Fruit fly (Drosophila melanogaster) whole organism, wandering third instar larva: Measurements from ENCODE around the gene CG10405.

Experiments
- CG32264 ChIP-seq: fragments of 200-800 bp; sonication (Bioruptor generic); optimal IDR thresholded peaks from 2 replicates; lab custom pipeline; 2016; ENCODE audit warnings: missing biosample characterization, missing genetic modification characterization
- CG9705 ChIP-seq: fragments of 200-800 bp; sonication (Bioruptor generic); optimal IDR thresholded peaks from 2 replicates; lab custom pipeline; 2018; ENCODE audit warnings: missing biosample characterization, mild to moderate bottlenecking, missing genetic modification characterization
- CrebA ChIP-seq: fragments of 200-800 bp; sonication (Bioruptor generic); optimal IDR thresholded peaks from 2 replicates; lab custom pipeline; 2016; ENCODE audit warnings: missing biosample characterization, mild to moderate bottlenecking, missing genetic modification characterization, borderline replicate concordance
- Dfd ChIP-seq: fragments of >200 bp; optimal IDR thresholded peaks from 2 replicates; lab custom pipeline; 2017; ENCODE audit warnings: missing biosample characterization, missing genetic modification characterization
- GATAd ChIP-seq: sonication (Bioruptor generic); optimal IDR thresholded peaks from 2 replicates; lab custom pipeline; 2016; ENCODE audit warnings: missing biosample characterization, missing genetic modification characterization
- HLH106 ChIP-seq: fragments of 200-800 bp; optimal IDR thresholded peaks from 3 replicates; lab custom pipeline; 2019; ENCODE audit warnings: missing biosample characterization, mild to moderate bottlenecking, missing genetic modification characterization, moderate library complexity
- Hnf4 ChIP-seq: fragments of 200-800 bp; sonication (Bioruptor generic); optimal IDR thresholded peaks from 2 replicates; lab custom pipeline; 2016; ENCODE audit warnings: missing biosample characterization, mild to moderate bottlenecking, missing genetic modification characterization
- Hr78 ChIP-seq: fragments of >200 bp; optimal IDR thresholded peaks from 2 replicates; lab custom pipeline; 2017; ENCODE audit warnings: missing biosample characterization, missing genetic modification characterization
- Hr83 ChIP-seq: fragments of 200-300 bp; sonication (Bioruptor generic); optimal IDR thresholded peaks from 2 replicates; lab custom pipeline; 2016; ENCODE audit warnings: missing biosample characterization, mild to moderate bottlenecking, missing genetic modification characterization, moderate library complexity; ENCODE audit not compliant: poor library complexity, severe bottlenecking
- Mio ChIP-seq: sonication (Bioruptor generic); optimal IDR thresholded peaks from 2 replicates; lab custom pipeline; 2016; ENCODE audit warnings: missing biosample characterization, missing genetic modification characterization
- Myc ChIP-seq: fragments of >200 bp; optimal IDR thresholded peaks from 2 replicates; lab custom pipeline; 2017
- N ChIP-seq: fragments of >200 bp; optimal IDR thresholded peaks from 2 replicates; lab custom pipeline; 2018; ENCODE audit warnings: missing biosample characterization, missing external identifiers, missing genetic modification characterization
- OdsH ChIP-seq: fragments of 200-800 bp; sonication (Bioruptor generic); optimal IDR thresholded peaks from 2 replicates; lab custom pipeline; 2016; ENCODE audit warnings: missing biosample characterization, mild to moderate bottlenecking, missing genetic modification characterization
- Rel ChIP-seq, 2 experiments: fragments of 200-800 bp; sonication (Bioruptor generic) in 1 of 2; optimal IDR thresholded peaks; 2 replicates in 1 of 2; 3 replicates in 1 of 2; lab custom pipeline; 2016 to 2019; ENCODE audit warnings: mild to moderate bottlenecking in 2 of 2, missing biosample characterization in 2 of 2, missing genetic modification characterization in 2 of 2, moderate library complexity in 1 of 2
- Sp1 ChIP-seq: fragments of 200-800 bp; sonication (Bioruptor generic); optimal IDR thresholded peaks from 3 replicates; lab custom pipeline; 2019; ENCODE audit warnings: missing biosample characterization, mild to moderate bottlenecking, missing genetic modification characterization, moderate library complexity
- Vsx2 ChIP-seq: fragments of 200-300, 225-300 bp; sonication (Bioruptor generic); optimal IDR thresholded peaks from 2 replicates; lab custom pipeline; 2018; ENCODE audit warnings: missing biosample characterization, missing genetic modification characterization; ENCODE audit not compliant: partially characterized antibody
- brk ChIP-seq: fragments of 200-800 bp; sonication (Bioruptor generic); optimal IDR thresholded peaks from 2 replicates; lab custom pipeline; 2016; ENCODE audit warnings: missing biosample characterization, mild to moderate bottlenecking, missing genetic modification characterization
- dl ChIP-seq, 2 experiments: fragments of 175-275, 200-275 bp in 1 of 2; fragments of 200-275 bp in 1 of 2; sonication (Bioruptor generic); optimal IDR thresholded peaks; lab custom pipeline; 2018; ENCODE audit warnings: mild to moderate bottlenecking in 2 of 2, missing biosample characterization in 2 of 2, missing genetic modification characterization in 2 of 2, moderate library complexity in 2 of 2; ENCODE audit not compliant: partially characterized antibody in 2 of 2, insufficient read depth in 1 of 2
- dmrt93B ChIP-seq: fragments of 200-800 bp; sonication (Bioruptor generic); optimal IDR thresholded peaks from 2 replicates; lab custom pipeline; 2018; ENCODE audit warnings: missing biosample characterization, mild to moderate bottlenecking, missing genetic modification characterization
- dsf ChIP-seq: sonication (Bioruptor generic); optimal IDR thresholded peaks from 2 replicates; lab custom pipeline; 2016; ENCODE audit warnings: missing biosample characterization, missing genetic modification characterization, borderline replicate concordance
- ey ChIP-seq: fragments of 200-800 bp; sonication (Bioruptor generic); optimal IDR thresholded peaks from 2 replicates; lab custom pipeline; 2016; ENCODE audit warnings: missing biosample characterization, missing genetic modification characterization
- fru ChIP-seq: fragments of 200-800 bp; sonication (Bioruptor generic); optimal IDR thresholded peaks from 3 replicates; lab custom pipeline; 2016; ENCODE audit warnings: missing biosample characterization, mild to moderate bottlenecking, missing genetic modification characterization
- h ChIP-seq: fragments of 200-800 bp; sonication (Bioruptor generic); optimal IDR thresholded peaks from 3 replicates; lab custom pipeline; 2016; ENCODE audit warnings: missing biosample characterization, mild to moderate bottlenecking, missing genetic modification characterization
- jim ChIP-seq: fragments of 175-275, 200-325 bp; sonication (Bioruptor generic); optimal IDR thresholded peaks from 2 replicates; lab custom pipeline; 2016; ENCODE audit warnings: missing biosample characterization, mild to moderate bottlenecking, missing genetic modification characterization
- psq ChIP-seq: fragments of 200-800 bp; sonication (Bioruptor generic); optimal IDR thresholded peaks from 3 replicates; lab custom pipeline; 2017; ENCODE audit warnings: missing biosample characterization, mild to moderate bottlenecking, missing genetic modification characterization, moderate library complexity
- rgr ChIP-seq: fragments of 200-800 bp; sonication (Bioruptor generic); optimal IDR thresholded peaks from 3 replicates; lab custom pipeline; 2016; ENCODE audit warnings: missing biosample characterization, mild to moderate bottlenecking, missing genetic modification characterization
- sage ChIP-seq: fragments of 200-800 bp; sonication (Bioruptor generic); optimal IDR thresholded peaks from 2 replicates; lab custom pipeline; 2016; ENCODE audit warnings: missing biosample characterization, mild to moderate bottlenecking, missing genetic modification characterization
- sv ChIP-seq: fragments of 200-800 bp; sonication (Bioruptor generic); optimal IDR thresholded peaks from 3 replicates; lab custom pipeline; 2016; ENCODE audit warnings: missing biosample characterization, missing genetic modification characterization
- tai ChIP-seq: sonication (Bioruptor generic); optimal IDR thresholded peaks from 2 replicates; lab custom pipeline; 2016; ENCODE audit warnings: missing biosample characterization, missing genetic modification characterization
- woc ChIP-seq: sonication (Bioruptor generic); optimal IDR thresholded peaks from 2 replicates; lab custom pipeline; 2016; ENCODE audit warnings: missing biosample characterization, mild to moderate bottlenecking, missing genetic modification characterization

The CG10405 gene

DNA sequence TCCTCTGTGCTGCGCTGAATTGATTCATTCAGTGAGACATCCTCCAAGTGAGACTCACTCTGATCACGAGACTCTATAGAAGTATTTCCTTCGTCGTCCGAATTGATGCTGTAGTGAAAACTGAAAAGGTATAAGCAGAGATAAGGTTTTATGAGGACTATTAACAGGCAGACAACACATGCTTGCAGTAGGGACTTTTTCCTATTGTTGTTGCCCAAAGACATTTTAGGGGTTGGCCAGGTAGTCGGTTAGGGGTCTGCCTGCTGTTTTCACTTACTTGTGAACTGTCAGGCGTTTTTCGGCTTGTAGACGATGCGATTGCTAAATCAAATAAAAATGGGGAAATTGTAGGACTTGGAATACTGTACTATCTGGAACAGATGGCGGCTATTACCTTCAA, 14.3 kb downstream of the CG10405 start:
- TF ChIP-seq fru, result no peak
- no peak for TF ChIP-seq sv (GFP tag; lab: Kevin White, UChicago)
- no peak for TF ChIP-seq Hr78 (GFP tag; lab: Kevin White, UChicago)
- TF ChIP-seq rgr (GFP tag; lab: Kevin White, UChicago), result no peak
- TF ChIP-seq tai (GFP tag; lab: Kevin White, UChicago), result no peak

- TF ChIP-seq CG9705 (GFP tag; lab: Kevin White, UChicago) (peak; percentile 44), N (GFP tag; lab: Kevin White, UChicago) (no peak), Rel (GFP tag; optimal IDR thresholded peaks at IDR 0.05; lab: Kevin White, UChicago) (no peak), Rel (tag; optimal IDR thresholded peaks at IDR 0.05; lab: Kevin White, UChicago) (no peak), dsf (GFP tag; lab: Kevin White, UChicago) (peak; percentile 23), fru (no peak), psq (GFP tag; lab: Kevin White, UChicago) (peak; percentile 52), OdsH (GFP tag; lab: Kevin White, UChicago) (no peak), Hr83 (peak; percentile 58), Mio (no peak)
These were observed 15.4 kb downstream of the CG10405 start, which contains the start of the genes CG42232 and CSN5 for dm6 chr3R:16469501-16470263. TSS of gene CG42232 (minus strand) at chr3R:16469663. TSS of gene CSN5 (plus strand) at chr3R:16470099.

dm6 chr3R:16472301-16472700, 18.0 kb downstream of the CG10405 start, which contains the start of gene Gyc89Da:
TSS of gene Gyc89Da (plus strand) at chr3R:16472601.
- TF ChIP-seq GATAd (GFP tag; lab: Kevin White, UChicago), result no peak
- no peak for TF ChIP-seq CrebA
- TF ChIP-seq dmrt93B, result no peak
- TF ChIP-seq N (GFP tag; lab: Kevin White, UChicago), result no peak
- TF ChIP-seq sage, result no peak
- no peak for TF ChIP-seq Sp1 (GFP tag; lab: Kevin White, UChicago)
- TF ChIP-seq Rel (GFP tag; optimal IDR thresholded peaks at IDR 0.05; lab: Kevin White, UChicago), result no peak
- TF ChIP-seq Rel (tag; optimal IDR thresholded peaks at IDR 0.05; lab: Kevin White, UChicago), result no peak
- TF ChIP-seq CG32264 (GFP tag; lab: Kevin White, UChicago), result no peak
- no peak for TF ChIP-seq fru
- no peak for TF ChIP-seq dsf (GFP tag; lab: Kevin White, UChicago)
- TF ChIP-seq Vsx2, result no peak
- TF ChIP-seq Dfd, result no peak

- TF ChIP-seq Hr83, result no peak
These were observed 22.2 kb downstream of the CG10405 start for dm6 chr3R:16476472-16476871.

DNA sequence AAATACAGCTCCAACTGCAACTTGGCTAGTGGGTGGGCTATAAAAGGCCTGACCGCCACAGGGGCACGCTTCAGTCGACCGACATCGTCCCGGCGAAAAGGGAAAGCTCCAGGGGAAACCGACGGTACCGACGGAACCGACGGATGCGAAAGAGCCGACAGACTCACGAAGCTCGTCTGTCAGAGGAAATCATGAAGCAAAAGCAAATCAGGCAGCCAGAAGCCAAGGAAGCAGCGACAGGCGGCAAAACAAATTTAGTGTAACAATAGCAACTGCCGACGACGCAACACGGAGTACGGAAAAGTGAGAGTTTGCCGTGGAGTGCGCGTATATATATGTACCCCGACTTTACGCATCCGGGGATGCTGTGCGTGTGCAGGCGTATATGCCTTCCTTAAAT, 22.7 kb downstream of the CG10405 start, which contains the start of gene Gyc89Db:
TSS of gene Gyc89Db (plus strand) at position 78 of the 400 bp plus-strand sequence.
- TF ChIP-seq brk (GFP tag; lab: Kevin White, UChicago) (no peak), ey (GFP tag; lab: Kevin White, UChicago) (no peak), tai (GFP tag; lab: Kevin White, UChicago) (no peak), CG32264 (GFP tag; lab: Kevin White, UChicago) (no peak), jim (no peak), woc (no peak), sage (no peak), dmrt93B (no peak), Hr78 (GFP tag; lab: Kevin White, UChicago) (no peak), HLH106 (tag; lab: Kevin White, UChicago) (no peak), Hnf4 (no peak)
- TF ChIP-seq, all 38 proteins: peak for 0

DNA sequence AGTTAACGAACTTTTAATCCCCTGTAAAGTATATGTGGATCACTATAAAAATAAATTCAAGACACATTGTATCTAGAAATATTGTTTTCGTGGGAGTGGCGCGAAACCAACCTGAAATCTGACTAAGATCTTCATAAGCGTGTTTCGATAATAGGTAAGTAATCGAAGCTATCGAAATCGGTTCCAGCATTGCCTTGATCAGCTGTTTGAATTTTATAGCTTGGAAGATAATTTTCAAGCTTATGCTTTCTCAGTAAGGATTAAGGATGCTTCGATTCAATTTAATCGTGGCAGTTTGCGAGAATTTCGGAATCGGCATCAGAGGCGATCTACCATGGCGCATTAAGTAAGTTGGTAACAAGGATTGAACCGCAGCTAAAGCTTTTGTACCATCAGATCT, 26.7 kb downstream of the CG10405 start, which contains the start of gene Dhfr:
TSS of gene Dhfr (plus strand) at position 173 of the 400 bp plus-strand sequence.
- TF ChIP-seq tai (GFP tag; lab: Kevin White, UChicago) (no peak), h (GFP tag; lab: Kevin White, UChicago) (no peak), Rel (GFP tag; optimal IDR thresholded peaks at IDR 0.05; lab: Kevin White, UChicago) (no peak), Rel (tag; optimal IDR thresholded peaks at IDR 0.05; lab: Kevin White, UChicago) (no peak), Hnf4 (no peak), GATAd (GFP tag; lab: Kevin White, UChicago) (no peak), Myc (lab: Kevin White, UChicago) (no peak), ey (GFP tag; lab: Kevin White, UChicago) (no peak), fru (no peak), sage (no peak), dl (GFP tag; optimal IDR thresholded peaks at IDR 0.05; lab: Kevin White, UChicago; ENCODE audit: insufficient read depth in 1 of 2, partially characterized antibody in 2 of 2) (no peak)
